Fruit fly (Drosophila melanogaster) whole organism, pupa: ENCODE measurements around the gene CG17377.

Source experiments
- CG12605 ChIP-seq: fragments of 200-800 bp; sonication (Bioruptor generic); IDR thresholded peaks from 2 replicates; pipeline ENCODE4 v1.3.6; 2022; ENCODE audit warnings: missing biosample characterization, missing genetic modification characterization
- CG13204 ChIP-seq: fragments of 200-800 bp; sonication (Bioruptor generic); optimal IDR thresholded peaks from 2 replicates; lab custom pipeline; 2018; ENCODE audit warnings: missing biosample characterization, mild to moderate bottlenecking, missing genetic modification characterization, moderate library complexity
- CG32121 ChIP-seq: fragments of 200-800 bp; sonication (Bioruptor generic); IDR thresholded peaks from 2 replicates; pipeline ENCODE4 v1.3.6; 2022; ENCODE audit warnings: missing biosample characterization, missing genetic modification characterization
- CG34367 ChIP-seq: fragments of 200-800 bp; sonication (Bioruptor generic); optimal IDR thresholded peaks from 2 replicates; lab custom pipeline; 2018; ENCODE audit warnings: missing biosample characterization, mild to moderate bottlenecking, missing genetic modification characterization
- CG8159 ChIP-seq: fragments of 200-800 bp; sonication (Bioruptor generic); optimal IDR thresholded peaks from 3 replicates; lab custom pipeline; 2018; ENCODE audit warnings: missing biosample characterization, mild to moderate bottlenecking, missing genetic modification characterization, moderate library complexity
- CG8301 ChIP-seq: fragments of 200-800 bp; sonication (Bioruptor generic); optimal IDR thresholded peaks from 2 replicates; lab custom pipeline; 2018; ENCODE audit warnings: missing biosample characterization, mild to moderate bottlenecking, missing genetic modification characterization
- EcR ChIP-seq: fragments of 200-800 bp; sonication (Bioruptor generic); optimal IDR thresholded peaks from 3 replicates; lab custom pipeline; 2019; ENCODE audit warnings: missing biosample characterization, missing genetic modification characterization, mild to moderate bottlenecking, moderate library complexity, missing genetic modification reagents
- fd96Ca ChIP-seq: fragments of 200-800 bp; sonication (Bioruptor generic); IDR thresholded peaks from 3 replicates; pipeline ENCODE4 v1.3.6; 2022; ENCODE audit warnings: missing biosample characterization, missing genetic modification characterization
- gl ChIP-seq: fragments of 200-800 bp; sonication (Bioruptor generic); optimal IDR thresholded peaks from 2 replicates; lab custom pipeline; 2018; ENCODE audit warnings: missing biosample characterization, mild to moderate bottlenecking, missing genetic modification characterization
- rn ChIP-seq: fragments of 200-800 bp; sonication (Bioruptor generic); IDR thresholded peaks from 2 replicates; pipeline ENCODE4 v1.3.6; 2022; ENCODE audit warnings: missing biosample characterization, missing genetic modification characterization

- TF ChIP-seq CG34367 (tag; lab: Kevin White, UChicago) (no peak), fd96Ca (no peak), rn (GFP tag; lab: Robert Waterston, UW) (no peak), gl (tag; lab: Kevin White, UChicago) (no peak), CG8301 (tag; lab: Kevin White, UChicago) (no peak), CG13204 (no peak), EcR (GFP tag; lab: Kevin White, UChicago) (no peak), CG12605 (GFP tag; lab: Robert Waterston, UW) (no peak), CG32121 (GFP tag; lab: Robert Waterston, UW) (no peak), CG8159 (tag; lab: Kevin White, UChicago) (no peak)
These were observed 15.7 kb upstream of the CG17377 start for dm6 chr2L:6818357-6818756.
